Worm (Caenorhabditis elegans) whole organism, L1 larva: ENCODE measurements around the gene ceh-91.

Experiments used
- C34B4.2 ChIP-seq: sonication (generic microtip); optimal IDR thresholded peaks from 2 replicates; lab custom pipeline; 2017; ENCODE audit warnings: mild to moderate bottlenecking, missing genetic modification characterization, missing compliant biosample characterization
- F16B12.6 ChIP-seq: fragments of 150-350 bp; optimal IDR thresholded peaks from 2 replicates; lab custom pipeline; 2014; ENCODE audit warnings: missing biosample characterization, missing genetic modification characterization
- Y116A8C.19 ChIP-seq: sonication (generic microtip); optimal IDR thresholded peaks from 2 replicates; lab custom pipeline; 2016; ENCODE audit warnings: missing compliant biosample characterization, missing genetic modification characterization, borderline replicate concordance
- aha-1 ChIP-seq: fragments of 150-350 bp; optimal IDR thresholded peaks from 2 replicates; lab custom pipeline; 2014; ENCODE audit warnings: missing biosample characterization, missing genetic modification characterization
- ama-1 ChIP-seq: fragments of 150-350 bp; optimal IDR thresholded peaks from 2 replicates; lab custom pipeline; 2014
- blmp-1 ChIP-seq: fragments of 150-350 bp; optimal IDR thresholded peaks from 2 replicates; lab custom pipeline; 2014; ENCODE audit warnings: missing biosample characterization, missing genetic modification characterization
- ceh-63 ChIP-seq: fragments of 200-800 bp; sonication (Bioruptor generic); optimal IDR thresholded peaks from 2 replicates; lab custom pipeline; 2018; ENCODE audit warnings: mild to moderate bottlenecking, missing genetic modification characterization, missing compliant biosample characterization
- ceh-82 ChIP-seq, 3 experiments: fragments of 150-350 bp in 1 of 3; sonication (generic microtip) in 2 of 3; optimal IDR thresholded peaks; 2 replicates each; lab custom pipeline; 2014 to 2017; ENCODE audit warnings: missing biosample characterization in 3 of 3, missing genetic modification characterization in 3 of 3
- dpl-1 ChIP-seq, 3 experiments: fragments of 150-350 bp in 2 of 3; sonication (generic microtip) in 1 of 3; optimal IDR thresholded peaks; 2 replicates each; lab custom pipeline; 2014 to 2017; ENCODE audit warnings: missing biosample characterization in 3 of 3, missing genetic modification characterization in 3 of 3, missing genetic modification reagents in 3 of 3
- dsc-1 ChIP-seq: sonication (generic microtip); optimal IDR thresholded peaks from 2 replicates; lab custom pipeline; 2016; ENCODE audit warnings: mild to moderate bottlenecking, missing genetic modification characterization, missing compliant biosample characterization
- efl-1 ChIP-seq, 4 experiments: fragments of 150-350 bp; optimal IDR thresholded peaks in 3 of 4; peaks in 1 of 4; 1 replicate in 1 of 4; 2 replicates in 3 of 4; lab custom pipeline; 2014; ENCODE audit warnings: missing biosample characterization in 2 of 4, missing genetic modification characterization in 2 of 4, missing genetic modification reagents in 2 of 4
- efl-3 ChIP-seq: fragments of 200-800 bp; sonication (Bioruptor generic); optimal IDR thresholded peaks from 2 replicates; lab custom pipeline; 2018; ENCODE audit warnings: mild to moderate bottlenecking, missing genetic modification characterization, missing compliant biosample characterization
- egl-27 ChIP-seq, 2 experiments: fragments of 150-350 bp in 1 of 2; sonication (generic microtip); optimal IDR thresholded peaks; 3 replicates each; lab custom pipeline; 2017 to 2018; ENCODE audit warnings: missing biosample characterization in 2 of 2, missing genetic modification characterization in 2 of 2, missing genetic modification reagents in 2 of 2
- ets-5 ChIP-seq: fragments of 200-800 bp; sonication (Bioruptor generic); IDR thresholded peaks from 2 replicates; pipeline ENCODE4 v1.3.6; 2022; ENCODE audit warnings: missing genetic modification characterization, missing compliant biosample characterization
- fkh-8 ChIP-seq: sonication (generic microtip); optimal IDR thresholded peaks from 2 replicates; lab custom pipeline; 2016; ENCODE audit warnings: mild to moderate bottlenecking, missing genetic modification characterization, missing compliant biosample characterization
- hlh-17 ChIP-seq: fragments of 200-800 bp; sonication (Bioruptor generic); optimal IDR thresholded peaks from 2 replicates; lab custom pipeline; 2018; ENCODE audit warnings: missing genetic modification characterization, mild to moderate bottlenecking, missing compliant biosample characterization, moderate library complexity, borderline replicate concordance
- hlh-4 ChIP-seq: sonication (generic microtip); optimal IDR thresholded peaks from 2 replicates; lab custom pipeline; 2016; ENCODE audit warnings: mild to moderate bottlenecking, missing genetic modification characterization, missing compliant biosample characterization
- hpl-2 ChIP-seq: fragments of 150-350 bp; optimal IDR thresholded peaks from 2 replicates; lab custom pipeline; 2014; ENCODE audit warnings: missing biosample characterization, missing genetic modification reagents, missing genetic modification characterization
- isw-1 ChIP-seq: fragments of 200-800 bp; sonication (Bioruptor generic); IDR thresholded peaks from 2 replicates; pipeline ENCODE4 v1.3.6; 2022; ENCODE audit warnings: missing genetic modification characterization, missing compliant biosample characterization
- jun-1 ChIP-seq: fragments of 150-350 bp; optimal IDR thresholded peaks from 2 replicates; lab custom pipeline; 2014; ENCODE audit warnings: missing biosample characterization, missing genetic modification reagents, missing genetic modification characterization
- lin-35 ChIP-seq, 2 experiments: fragments of 150-350 bp; optimal IDR thresholded peaks; 2 replicates each; lab custom pipeline; 2014; ENCODE audit warnings: missing biosample characterization in 2 of 2, missing genetic modification characterization in 2 of 2, missing genetic modification reagents in 2 of 2
- lin-39 ChIP-seq: fragments of 150-350 bp; optimal IDR thresholded peaks from 2 replicates; lab custom pipeline; 2014; ENCODE audit warnings: missing biosample characterization, missing genetic modification reagents, missing genetic modification characterization
- lir-3 ChIP-seq: sonication (generic microtip); optimal IDR thresholded peaks from 2 replicates; lab custom pipeline; 2016; ENCODE audit warnings: mild to moderate bottlenecking, missing genetic modification characterization, moderate library complexity, missing compliant biosample characterization; ENCODE audit not compliant: poor library complexity
- mab-9 ChIP-seq: fragments of 200-800 bp; sonication (Bioruptor generic); IDR thresholded peaks from 2 replicates; pipeline ENCODE4 v1.3.6; 2022; ENCODE audit warnings: missing genetic modification reagents, missing genetic modification characterization, missing compliant biosample characterization
- mdl-1 ChIP-seq, 2 experiments: fragments of 150-350 bp; optimal IDR thresholded peaks; 2 replicates each; lab custom pipeline; 2014 to 2017; ENCODE audit warnings: missing biosample characterization in 2 of 2, missing genetic modification characterization in 2 of 2, inconsistent platforms in 1 of 2
- mef-2 ChIP-seq: fragments of 150-350 bp; optimal IDR thresholded peaks from 2 replicates; lab custom pipeline; 2014; ENCODE audit warnings: missing biosample characterization, missing genetic modification characterization
- nhr-11 ChIP-seq: fragments of 150-350 bp; optimal IDR thresholded peaks from 2 replicates; lab custom pipeline; 2014; ENCODE audit warnings: missing biosample characterization, missing genetic modification characterization
- nhr-19 ChIP-seq: fragments of 200-800 bp; sonication (Bioruptor generic); conservative IDR thresholded peaks from 2 replicates; pipeline ENCODE4 v1.3.6; 2022; ENCODE audit warnings: missing genetic modification characterization, missing compliant biosample characterization
- nhr-20 ChIP-seq: sonication (generic microtip); optimal IDR thresholded peaks from 2 replicates; lab custom pipeline; 2016; ENCODE audit warnings: mild to moderate bottlenecking, missing genetic modification characterization, missing compliant biosample characterization
- nhr-84 ChIP-seq: sonication (generic microtip); optimal IDR thresholded peaks from 2 replicates; lab custom pipeline; 2017; ENCODE audit warnings: missing biosample characterization, missing genetic modification characterization
- nhr-85 ChIP-seq: sonication (generic microtip); peaks from one replicate; lab custom pipeline; 2016; ENCODE audit warnings: missing genetic modification characterization, inconsistent platforms, missing compliant biosample characterization
- pax-3 ChIP-seq: fragments of 200-800 bp; sonication (Bioruptor generic); optimal IDR thresholded peaks from 2 replicates; lab custom pipeline; 2018; ENCODE audit warnings: mild to moderate bottlenecking, missing genetic modification characterization, moderate library complexity, missing compliant biosample characterization
- pqm-1 ChIP-seq: sonication (generic microtip); optimal IDR thresholded peaks from 3 replicates; lab custom pipeline; 2017; ENCODE audit warnings: missing biosample characterization, missing genetic modification characterization
- rnt-1 ChIP-seq: sonication (generic microtip); optimal IDR thresholded peaks from 2 replicates; lab custom pipeline; 2016; ENCODE audit warnings: mild to moderate bottlenecking, missing genetic modification characterization, moderate library complexity, missing compliant biosample characterization
- skn-1 ChIP-seq: fragments of 150-350 bp; optimal IDR thresholded peaks from 2 replicates; lab custom pipeline; 2014; ENCODE audit warnings: missing biosample characterization, missing genetic modification characterization
- sox-4 ChIP-seq: sonication (generic microtip); optimal IDR thresholded peaks from 2 replicates; lab custom pipeline; 2016; ENCODE audit warnings: missing genetic modification characterization, missing compliant biosample characterization
- sptf-1 ChIP-seq: fragments of 150-350 bp; optimal IDR thresholded peaks from 2 replicates; lab custom pipeline; 2014; ENCODE audit warnings: missing biosample characterization, missing genetic modification characterization
- swsn-7 ChIP-seq: sonication (generic microtip); optimal IDR thresholded peaks from 2 replicates; lab custom pipeline; 2016; ENCODE audit warnings: missing genetic modification characterization, missing compliant biosample characterization
- tlp-1 ChIP-seq: fragments of 150-350 bp; optimal IDR thresholded peaks from 2 replicates; lab custom pipeline; 2014; ENCODE audit warnings: missing biosample characterization, missing genetic modification characterization
- unc-130 ChIP-seq: fragments of 150-350 bp; optimal IDR thresholded peaks from 2 replicates; lab custom pipeline; 2017; ENCODE audit warnings: missing biosample characterization, missing genetic modification characterization, inconsistent platforms
- vab-15 ChIP-seq: sonication (generic microtip); optimal IDR thresholded peaks from 2 replicates; lab custom pipeline; 2017; ENCODE audit warnings: missing genotype, mild to moderate bottlenecking, missing genetic modification characterization, missing compliant biosample characterization
- xbp-1 ChIP-seq: sonication (generic microtip); optimal IDR thresholded peaks from 2 replicates; lab custom pipeline; 2016; ENCODE audit warnings: missing genetic modification characterization, missing compliant biosample characterization
- zag-1 ChIP-seq: fragments of 150-350 bp; optimal IDR thresholded peaks from 2 replicates; lab custom pipeline; 2014; ENCODE audit warnings: missing biosample characterization, missing genetic modification characterization

The ceh-91 gene

ce11 chrIII:11616446-11616845 is at the start of gene ceh-91:
TSS of gene ceh-91 (plus strand) at chrIII:11616746.
- no peak for TF ChIP-seq sox-4
- no peak for TF ChIP-seq mdl-1 (tag; optimal IDR thresholded peaks at IDR 0.05; lab: Kevin White, UChicago)
- TF ChIP-seq skn-1 (tag; lab: Kevin White, UChicago) = no peak
- TF ChIP-seq nhr-11 (tag; lab: Kevin White, UChicago) = no peak
- TF ChIP-seq aha-1 (tag; lab: Kevin White, UChicago) = no peak
- no peak for TF ChIP-seq ets-5 (GFP tag; lab: Robert Waterston, UW)
- TF ChIP-seq ama-1 (lab: Kevin White, UChicago) = no peak
- TF ChIP-seq C34B4.2 (tag; lab: Kevin White, UChicago) = no peak
- TF ChIP-seq nhr-84 (tag; lab: Kevin White, UChicago) = no peak
- TF ChIP-seq lin-39 (tag; lab: Kevin White, UChicago) = no peak

ce11 chrIII:11567837-11568236 is 48.7 kb upstream of the ceh-91 start, which contains the start of gene psme-3:
TSS of gene psme-3 (plus strand) at chrIII:11568137.
- TF ChIP-seq efl-1 (optimal IDR thresholded peaks at IDR 0.05; lab: Kevin White, UChicago) (no peak), efl-1 (GFP tag; optimal IDR thresholded peaks at IDR 0.05 in 1 of 2; lab: Kevin White, UChicago) (peak in 1 of 2 experiments; percentile 78), unc-130 (tag; lab: Kevin White, UChicago) (no peak)

ce11 chrIII:11573921-11574320 is 42.6 kb upstream of the ceh-91 start, which contains the start of gene Y66D12A.8:
TSS of gene Y66D12A.8 (plus strand) at chrIII:11574221.
- TF ChIP-seq unc-130 (tag; lab: Kevin White, UChicago) (no peak), nhr-84 (tag; lab: Kevin White, UChicago) (no peak), mef-2 (tag; lab: Kevin White, UChicago) (no peak), isw-1 (GFP tag; lab: Robert Waterston, UW) (no peak), sptf-1 (tag; lab: Kevin White, UChicago) (no peak), Y116A8C.19 (tag; lab: Kevin White, UChicago) (no peak), lin-39 (tag; lab: Kevin White, UChicago) (no peak), jun-1 (no peak), dsc-1 (tag; lab: Kevin White, UChicago) (no peak), rnt-1 (tag; lab: Kevin White, UChicago) (no peak), nhr-11 (tag; lab: Kevin White, UChicago) (no peak), pax-3 (tag; lab: Kevin White, UChicago) (no peak), ceh-82 (tag; optimal IDR thresholded peaks at IDR 0.05; lab: Kevin White, UChicago) (no peak), mab-9 (GFP tag; lab: Robert Waterston, UW) (no peak), swsn-7 (tag; lab: Kevin White, UChicago) (no peak), efl-3 (GFP tag; lab: Kevin White, UChicago) (no peak), blmp-1 (no peak), pqm-1 (tag; lab: Kevin White, UChicago) (no peak)

ce11 chrIII:11579380-11579779 is 37.2 kb upstream of the ceh-91 start:
- TF ChIP-seq nhr-85 (tag; lab: Kevin White, UChicago) (peak; percentile 56), skn-1 (tag; lab: Kevin White, UChicago) (no peak), mab-9 (GFP tag; lab: Robert Waterston, UW) (0 out of 2 replicates have a peak, but pooled peaks have one; percentile 23)
- TF ChIP-seq, all 84 proteins: peak for 2

- TF ChIP-seq hpl-2 (GFP tag; lab: Kevin White, UChicago) = no peak
- TF ChIP-seq F16B12.6 = no peak
- TF ChIP-seq lin-35 (GFP tag; optimal IDR thresholded peaks at IDR 0.05; lab: Kevin White, UChicago) = peak; percentile 86 to 94
- peak; percentile 24; the same call in 1 of the 2 replicates for TF ChIP-seq nhr-19
- TF ChIP-seq ceh-63 = no peak
- no peak for TF ChIP-seq nhr-84 (tag; lab: Kevin White, UChicago)
- peak; percentile 81 to 90 (median 86) for TF ChIP-seq dpl-1 (GFP tag; optimal IDR thresholded peaks at IDR 0.05; lab: Kevin White, UChicago)
- TF ChIP-seq egl-27 (tag; optimal IDR thresholded peaks at IDR 0.05; lab: Kevin White, UChicago) = no peak
- TF ChIP-seq nhr-20 = no peak
- TF ChIP-seq fkh-8 (tag; lab: Kevin White, UChicago) = no peak
- peak; percentile 20 for TF ChIP-seq xbp-1 (tag; lab: Kevin White, UChicago)
- no peak for TF ChIP-seq unc-130 (tag; lab: Kevin White, UChicago)
- no peak for TF ChIP-seq blmp-1
- TF ChIP-seq dsc-1 (tag; lab: Kevin White, UChicago) = no peak
- TF ChIP-seq lir-3 (tag; lab: Kevin White, UChicago) = no peak
- TF ChIP-seq vab-15 (tag; lab: Kevin White, UChicago) = no peak
- no peak for TF ChIP-seq tlp-1 (tag; lab: Kevin White, UChicago)
- TF ChIP-seq mdl-1 (tag; optimal IDR thresholded peaks at IDR 0.05; lab: Kevin White, UChicago) = no peak
- no peak for TF ChIP-seq hlh-17 (GFP tag; lab: Kevin White, UChicago)
- no peak for TF ChIP-seq zag-1
- TF ChIP-seq hlh-4 = no peak
These were observed 36.1 kb upstream of the ceh-91 start, which contains the start of gene Y66D12A.7 for ce11 chrIII:11580428-11580885. TSS of gene Y66D12A.7 (minus strand) at chrIII:11580478.
